Worm (Caenorhabditis elegans): ENCODE measurements around the gene exos-1.

DNA sequence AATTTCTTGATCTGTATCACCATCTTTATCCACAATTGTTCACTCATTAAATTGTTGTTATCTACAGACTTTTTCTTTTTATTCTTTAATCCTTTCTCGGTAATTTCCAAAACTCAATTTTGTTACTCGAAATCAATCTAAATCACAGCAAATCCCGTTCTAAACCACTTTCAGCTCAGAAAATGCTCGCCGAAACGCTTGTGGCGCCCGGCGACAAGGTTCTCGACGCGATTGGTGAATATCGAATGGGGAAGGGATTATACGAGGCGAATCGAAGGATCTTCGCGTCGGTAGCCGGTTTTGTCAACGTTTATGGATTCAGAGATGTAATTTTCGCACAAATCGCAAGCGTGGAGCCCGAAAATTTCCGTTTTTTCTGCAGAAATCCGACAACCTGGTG, at the start of gene exos-1:
- TF ChIP-seq tbx-2 (tag; optimal IDR thresholded peaks at IDR 0.05) (no peak), ztf-4 (tag; optimal IDR thresholded peaks at IDR 0.05) (no peak), nhr-19 (GFP tag; conservative IDR thresholded peaks at IDR 0.05) (no peak), blmp-1 (tag; optimal IDR thresholded peaks at IDR 0.05) (no peak), egl-27 (tag; optimal IDR thresholded peaks at IDR 0.05) (no peak), aly-2 (tag; optimal IDR thresholded peaks at IDR 0.05) (no peak), nhr-11 (tag; optimal IDR thresholded peaks at IDR 0.05) (no peak), vab-15 (tag; optimal IDR thresholded peaks at IDR 0.05) (no peak), fos-1 (tag; optimal IDR thresholded peaks at IDR 0.05) (no peak), pqm-1 (tag; optimal IDR thresholded peaks at IDR 0.05) (no peak)

Measured in whole organism, L1 larva.